Worm (Caenorhabditis elegans) whole organism, L4 larva: ENCODE results near the gene clec-26.

Experiments used
- daf-19 ChIP-seq: fragments of 200-800 bp; sonication (Bioruptor generic); conservative IDR thresholded peaks from 2 replicates; pipeline ENCODE4 v1.3.6; 2022; ENCODE audit warnings: missing genetic modification characterization, missing compliant biosample characterization
- fos-1 ChIP-seq: fragments of 150-350 bp; optimal IDR thresholded peaks from 2 replicates; lab custom pipeline; 2014; ENCODE audit warnings: missing biosample characterization, missing genetic modification characterization
- nhr-237 ChIP-seq: sonication (generic microtip); optimal IDR thresholded peaks from 2 replicates; lab custom pipeline; 2017; ENCODE audit warnings: missing biosample characterization, missing genetic modification characterization
- ztf-11 ChIP-seq: fragments of 150-350 bp; optimal IDR thresholded peaks from 2 replicates; lab custom pipeline; 2014; ENCODE audit warnings: missing biosample characterization, missing genetic modification characterization

DNA sequence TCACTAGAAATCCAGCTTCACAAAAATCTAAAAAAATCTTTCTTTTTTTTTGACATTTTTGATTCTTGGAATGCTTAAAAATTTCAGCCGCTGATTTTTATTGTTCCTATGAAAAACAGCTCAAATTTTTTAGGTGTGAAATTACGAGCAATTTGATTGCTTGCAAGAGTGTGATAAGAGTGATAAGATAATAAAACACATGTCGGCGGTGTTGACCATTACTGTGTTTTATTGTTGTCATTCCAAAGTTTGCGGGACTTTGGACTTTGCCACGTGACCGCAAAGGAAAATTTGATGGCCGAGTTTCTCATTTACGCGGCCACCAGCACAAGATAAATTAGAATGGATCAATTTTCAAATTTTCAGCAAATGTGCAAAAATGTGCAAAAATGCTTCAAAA lies 31.7 kb upstream of the clec-26 start:
- TF ChIP-seq ztf-11 = no peak
- no peak for TF ChIP-seq daf-19
- TF ChIP-seq nhr-237 (tag; lab: Kevin White, UChicago) = no peak
- TF ChIP-seq fos-1 = no peak
